Fruit fly (Drosophila melanogaster): ENCODE results near the gene hoe1.

The hoe1 gene

dm6 chr2L:4887382-4888219, 44.6 kb downstream of the hoe1 start (continued):
- TF ChIP-seq CG9609 (GFP tag; optimal IDR thresholded peaks at IDR 0.05) = no peak
- TF ChIP-seq dpn (GFP tag; optimal IDR thresholded peaks at IDR 0.05) = peak in 1 of 2 experiments; percentile 41
- no peak for TF ChIP-seq tna (GFP tag; IDR thresholded peaks at IDR 0.05; ENCODE audit: partially characterized antibody)
- TF ChIP-seq CG8478 (optimal IDR thresholded peaks at IDR 0.05) = no peak
- TF ChIP-seq CG14710 (tag; optimal IDR thresholded peaks at IDR 0.05) = peak; percentile 21
- TF ChIP-seq wek (GFP tag; optimal IDR thresholded peaks at IDR 0.05) = no peak
- peak; percentile 25 for TF ChIP-seq Hr3 (GFP tag; optimal IDR thresholded peaks at IDR 0.05)
- peak; percentile 14 for TF ChIP-seq org-1 (GFP tag; optimal IDR thresholded peaks at IDR 0.05)
- TF ChIP-seq CG13894 (tag; optimal IDR thresholded peaks at IDR 0.05) = no peak
- peak; percentile 77 for TF ChIP-seq Xrp1 (GFP tag; IDR thresholded peaks at IDR 0.05)
- no peak for TF ChIP-seq Hey (tag; optimal IDR thresholded peaks at IDR 0.05)
- no peak for TF ChIP-seq pita (GFP tag; optimal IDR thresholded peaks at IDR 0.05)
- TF ChIP-seq CG12769 (tag; optimal IDR thresholded peaks at IDR 0.05) = peak; percentile 69
- no peak for TF ChIP-seq CG33557 (GFP tag; optimal IDR thresholded peaks at IDR 0.05)
- no peak; the same call in 1 of the 2 replicates for TF ChIP-seq chm (GFP tag; IDR thresholded peaks at IDR 0.05)
- peak; percentile 43 for TF ChIP-seq CG10979 (tag; optimal IDR thresholded peaks at IDR 0.05)
- peak; percentile 27 for TF ChIP-seq CrebB (tag; optimal IDR thresholded peaks at IDR 0.05)
- TF ChIP-seq hbn (GFP tag; IDR thresholded peaks at IDR 0.05; ENCODE audit: partially characterized antibody) = no peak
- TF ChIP-seq Adf1 (GFP tag; IDR thresholded peaks at IDR 0.05) = peak; percentile 94
- TF ChIP-seq ttk (GFP tag; IDR thresholded peaks at IDR 0.05) = peak; percentile 57
- TF ChIP-seq ham (GFP tag; IDR thresholded peaks at IDR 0.05) = no peak
- peak; percentile 63 for TF ChIP-seq CG11247 (GFP tag; IDR thresholded peaks at IDR 0.05)
- no peak for TF ChIP-seq CG16779 (GFP tag; IDR thresholded peaks at IDR 0.05)
- TF ChIP-seq CG15011 (GFP tag; optimal IDR thresholded peaks at IDR 0.05) = peak; percentile 32
- peak; percentile 30 for TF ChIP-seq CG12071 (GFP tag; optimal IDR thresholded peaks at IDR 0.05)
- peak; percentile 18 for TF ChIP-seq CG12659 (GFP tag; optimal IDR thresholded peaks at IDR 0.05)
- TF ChIP-seq CG12219 (GFP tag; optimal IDR thresholded peaks at IDR 0.05) = no peak
- no peak for TF ChIP-seq inv (GFP tag; IDR thresholded peaks at IDR 0.05; ENCODE audit: partially characterized antibody)
- TF ChIP-seq phol (tag; optimal IDR thresholded peaks at IDR 0.05) = peak; percentile 70
- 0 out of 3 replicates have a peak, but pooled peaks have one; percentile 34 for TF ChIP-seq CG3726 (GFP tag; IDR thresholded peaks at IDR 0.05)
- TF ChIP-seq CG7271 (tag; optimal IDR thresholded peaks at IDR 0.05) = peak; percentile 36
- no peak for TF ChIP-seq hb (GFP tag; IDR thresholded peaks at IDR 0.05; ENCODE audit: partially characterized antibody)
- TF ChIP-seq Sry-δ (GFP tag; optimal IDR thresholded peaks at IDR 0.05) = no peak
- TF ChIP-seq CG17328 (GFP tag; IDR thresholded peaks at IDR 0.05) = peak; percentile 69
- peak; percentile 68 for TF ChIP-seq sd (tag; optimal IDR thresholded peaks at IDR 0.05)
- no peak for TF ChIP-seq crc (GFP tag; optimal IDR thresholded peaks at IDR 0.05)
- TF ChIP-seq jumu (GFP tag; optimal IDR thresholded peaks at IDR 0.05) = no peak
- peak; percentile 8 for TF ChIP-seq zfh2 (GFP tag; optimal IDR thresholded peaks at IDR 0.05)
- TF ChIP-seq oc (tag; optimal IDR thresholded peaks at IDR 0.05) = no peak
- no peak for TF ChIP-seq bigmax (GFP tag; optimal IDR thresholded peaks at IDR 0.05)
- no peak for TF ChIP-seq gcm2 (GFP tag; optimal IDR thresholded peaks at IDR 0.05)
- peak; percentile 67; the same call in 2 of the 3 replicates for TF ChIP-seq CG11695 (GFP tag; IDR thresholded peaks at IDR 0.05)
- TF ChIP-seq dimm (GFP tag; IDR thresholded peaks at IDR 0.05) = peak; percentile 33; the same call in 1 of the 2 replicates
- peak; percentile 17 for TF ChIP-seq CG7928 (GFP tag; optimal IDR thresholded peaks at IDR 0.05)
- no peak for TF ChIP-seq kah (GFP tag; optimal IDR thresholded peaks at IDR 0.05)
- no peak for TF ChIP-seq CG10431 (GFP tag; optimal IDR thresholded peaks at IDR 0.05)
- no peak for TF ChIP-seq dati (GFP tag; IDR thresholded peaks at IDR 0.05)
- no peak for TF ChIP-seq Hmx (GFP tag; optimal IDR thresholded peaks at IDR 0.05)
- TF ChIP-seq da (GFP tag; optimal IDR thresholded peaks at IDR 0.05) = no peak

Measured in whole organism, embryonic.